Fruit fly (Drosophila melanogaster) whole organism, adult: ENCODE data around the gene CG17746.

Experiments
- CG33017 ChIP-seq: fragments of 200-800 bp; sonication (Bioruptor generic); optimal IDR thresholded peaks from 2 replicates; lab custom pipeline; 2018; ENCODE audit warnings: missing biosample characterization, mild to moderate bottlenecking, missing genetic modification characterization, moderate library complexity
- CG7101 ChIP-seq: fragments of 200-800 bp; sonication (Bioruptor generic); optimal IDR thresholded peaks from 2 replicates; lab custom pipeline; 2018; ENCODE audit warnings: missing biosample characterization, mild to moderate bottlenecking, missing genetic modification characterization, moderate library complexity
- Hr96 ChIP-seq: fragments of 200-800 bp; sonication (Bioruptor generic); optimal IDR thresholded peaks from 2 replicates; lab custom pipeline; 2016; ENCODE audit warnings: missing biosample characterization, missing genetic modification characterization
- Mnt ChIP-seq: fragments of 200-800 bp; sonication (Bioruptor generic); optimal IDR thresholded peaks from 2 replicates; lab custom pipeline; 2016; ENCODE audit warnings: missing biosample characterization, mild to moderate bottlenecking, missing genetic modification characterization
- kay ChIP-seq: fragments of 200-800 bp; sonication (Bioruptor generic); peaks from one replicate; lab custom pipeline; 2016; ENCODE audit warnings: missing biosample characterization, missing genetic modification characterization, borderline replicate concordance

DNA sequence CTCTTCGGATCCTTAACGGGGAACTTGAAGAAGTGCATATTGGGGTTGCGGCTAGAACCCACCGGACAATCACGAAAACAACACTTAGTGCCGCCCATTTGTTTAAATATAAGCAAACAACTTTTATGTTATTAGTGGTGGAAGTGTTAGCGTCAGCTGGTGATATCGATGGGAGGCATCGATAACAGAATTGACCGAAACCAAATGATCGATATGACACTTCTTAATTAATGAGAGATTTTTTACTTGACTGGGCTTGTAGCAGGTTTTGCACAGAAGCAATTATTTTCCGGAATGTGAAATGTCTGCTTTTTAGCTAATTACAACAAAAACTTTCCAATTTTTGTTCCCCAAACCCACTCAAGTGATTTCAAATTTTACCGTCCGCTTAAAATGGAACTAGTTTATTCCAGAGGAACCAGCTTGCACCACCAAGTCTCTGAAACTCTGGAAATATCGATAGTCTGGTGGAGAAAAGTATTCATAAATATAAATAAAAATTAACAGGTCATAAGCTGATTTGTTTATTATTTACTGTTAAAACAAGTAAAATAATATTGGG lies 47.0 kb downstream of the CG17746 start, which contains the start of gene CG14965:
- TF ChIP-seq kay (GFP tag; lab: Kevin White, UChicago) (no peak), Hr96 (GFP tag; lab: Kevin White, UChicago) (no peak), Mnt (no peak), CG33017 (tag; lab: Kevin White, UChicago) (no peak), CG7101 (tag; lab: Kevin White, UChicago) (no peak)
